Fruit fly (Drosophila melanogaster) Kc167 (cell line): ENCODE data around the gene apn.

Experiments used
- h ChIP-seq: fragments of >200 bp; optimal IDR thresholded peaks from 3 replicates; lab custom pipeline; 2018; ENCODE audit warnings: missing external identifiers
- psq ChIP-seq: fragments of >200 bp; optimal IDR thresholded peaks from 2 replicates; lab custom pipeline; 2017; ENCODE audit warnings: missing external identifiers
- ttk ChIP-seq: sonication (Bioruptor generic); optimal IDR thresholded peaks from 2 replicates; lab custom pipeline; 2017; ENCODE audit warnings: missing external identifiers

dm6 chr3R:13309133-13309711, 20.6 kb upstream of the apn start:
- TF ChIP-seq psq (no peak), h (lab: Kevin White, UChicago) (no peak), ttk (no peak)
